Fruit fly (Drosophila melanogaster): Measurements from ENCODE around the gene CG33630.

CG33630 gene

dm6 chr3R:10097531-10098295, 35.3 kb downstream of the CG33630 start (continued):
- TF ChIP-seq CG12744 (GFP tag; optimal IDR thresholded peaks at IDR 0.05) = no peak
- TF ChIP-seq CG1832 (GFP tag; optimal IDR thresholded peaks at IDR 0.05) = no peak
- TF ChIP-seq twi (tag; optimal IDR thresholded peaks at IDR 0.05) = no peak
- TF ChIP-seq Hmx (GFP tag; optimal IDR thresholded peaks at IDR 0.05) = peak; percentile 29
- peak; percentile 62; the same call in 1 of the 3 replicates for TF ChIP-seq so (GFP tag; IDR thresholded peaks at IDR 0.05)
- TF ChIP-seq CG18764 (GFP tag; optimal IDR thresholded peaks at IDR 0.05) = peak; percentile 37
- TF ChIP-seq prd (optimal IDR thresholded peaks at IDR 0.05) = no peak
- TF ChIP-seq prd (GFP tag; IDR thresholded peaks at IDR 0.05) = peak; percentile 70
- TF ChIP-seq az2 (GFP tag; optimal IDR thresholded peaks at IDR 0.05) = peak; percentile 36
- no peak for TF ChIP-seq fd102C (GFP tag; optimal IDR thresholded peaks at IDR 0.05)
- TF ChIP-seq CoRest (tag; optimal IDR thresholded peaks at IDR 0.05) = peak; percentile 71
- peak; percentile 50 for TF ChIP-seq pho (GFP tag; optimal IDR thresholded peaks at IDR 0.05)
- TF ChIP-seq cas (GFP tag; IDR thresholded peaks at IDR 0.05) = no peak
- TF ChIP-seq dati (GFP tag; IDR thresholded peaks at IDR 0.05) = no peak
- peak; percentile 42; the same call in 1 of the 2 replicates for TF ChIP-seq CG10366 (GFP tag; IDR thresholded peaks at IDR 0.05)
- TF ChIP-seq TFAM (GFP tag; optimal IDR thresholded peaks at IDR 0.05) = no peak
- TF ChIP-seq CG34224 (GFP tag; IDR thresholded peaks at IDR 0.05; ENCODE audit: partially characterized antibody) = peak; percentile 35; the same call in 1 of the 3 replicates
- no peak for TF ChIP-seq Dp (GFP tag; optimal IDR thresholded peaks at IDR 0.05)
- peak; percentile 48 for TF ChIP-seq CG12071 (GFP tag; optimal IDR thresholded peaks at IDR 0.05)
- TF ChIP-seq shn (GFP tag; optimal IDR thresholded peaks at IDR 0.05) = peak; percentile 57
- peak; percentile 66 for TF ChIP-seq bab2 (GFP tag; optimal IDR thresholded peaks at IDR 0.05)
- TF ChIP-seq lov (optimal IDR thresholded peaks at IDR 0.05) = no peak
- TF ChIP-seq lov (GFP tag; IDR thresholded peaks at IDR 0.05) = no peak
- peak; percentile 25 for TF ChIP-seq run (tag; optimal IDR thresholded peaks at IDR 0.05)
- TF ChIP-seq CG17912 (GFP tag; optimal IDR thresholded peaks at IDR 0.05) = no peak
- TF ChIP-seq E2f1 (GFP tag; IDR thresholded peaks at IDR 0.05) = peak; percentile 55; the same call in 1 of the 2 replicates
- TF ChIP-seq Nf-YB (GFP tag; optimal IDR thresholded peaks at IDR 0.05) = peak; percentile 42
- no peak for TF ChIP-seq hbn (GFP tag; IDR thresholded peaks at IDR 0.05; ENCODE audit: partially characterized antibody)
- TF ChIP-seq Xrp1 (GFP tag; IDR thresholded peaks at IDR 0.05) = peak; percentile 49; the same call in 1 of the 2 replicates
- no peak for TF ChIP-seq tna (GFP tag; IDR thresholded peaks at IDR 0.05; ENCODE audit: partially characterized antibody)
- peak; percentile 59 for TF ChIP-seq CG18011 (GFP tag; optimal IDR thresholded peaks at IDR 0.05)
- peak; percentile 90 for TF ChIP-seq CG2120 (GFP tag; optimal IDR thresholded peaks at IDR 0.05)
- TF ChIP-seq kah (GFP tag; optimal IDR thresholded peaks at IDR 0.05) = no peak
- peak; percentile 75 for TF ChIP-seq CG14014 (GFP tag; IDR thresholded peaks at IDR 0.05)
- no peak for TF ChIP-seq CG33557 (GFP tag; optimal IDR thresholded peaks at IDR 0.05)
- peak in 1 of 2 experiments; percentile 42 for TF ChIP-seq bsh (GFP tag; optimal IDR thresholded peaks at IDR 0.05)
- TF ChIP-seq CG18262 (tag; optimal IDR thresholded peaks at IDR 0.05) = peak; percentile 59
- peak; percentile 47 for TF ChIP-seq HmgZ (tag; optimal IDR thresholded peaks at IDR 0.05)
- TF ChIP-seq CG17186 (GFP tag; optimal IDR thresholded peaks at IDR 0.05) = no peak
- TF ChIP-seq gro (GFP tag; optimal IDR thresholded peaks at IDR 0.05) = peak; percentile 26
- TF ChIP-seq Ssrp (tag; optimal IDR thresholded peaks at IDR 0.05) = peak; percentile 48
- TF ChIP-seq Bteb2 (GFP tag; optimal IDR thresholded peaks at IDR 0.05) = peak; percentile 37
- 0 out of 2 replicates have a peak, but pooled peaks have one; percentile 25 for TF ChIP-seq CG11085 (GFP tag; IDR thresholded peaks at IDR 0.05)
- TF ChIP-seq CG14667 (GFP tag; IDR thresholded peaks at IDR 0.05) = peak; percentile 52; the same call in 1 of the 2 replicates
- TF ChIP-seq ems (GFP tag; optimal IDR thresholded peaks at IDR 0.05) = peak; percentile 42
- peak; percentile 54 for TF ChIP-seq CG6683 (GFP tag; optimal IDR thresholded peaks at IDR 0.05)
- TF ChIP-seq H2.0 (GFP tag; IDR thresholded peaks at IDR 0.05) = peak; percentile 61
- peak; percentile 51 for TF ChIP-seq ATbp (GFP tag; optimal IDR thresholded peaks at IDR 0.05)
- peak; percentile 52 for TF ChIP-seq Hr3 (GFP tag; optimal IDR thresholded peaks at IDR 0.05)

Data from whole organism, embryonic.